Worm (Caenorhabditis elegans): ENCODE results near the gene slc-25A21.

Gene slc-25A21

ce11 chrX:16202229-16202628 is 12.6 kb downstream of the slc-25A21 start (continued):
- TF ChIP-seq bed-1 (GFP tag; IDR thresholded peaks at IDR 0.05) (no peak), somi-1 (GFP tag; optimal IDR thresholded peaks at IDR 0.05) (no peak), let-526 (GFP tag; IDR thresholded peaks at IDR 0.05) (no peak), F39B2.1 (GFP tag; IDR thresholded peaks at IDR 0.05) (no peak), Y67H2A.10 (GFP tag; conservative IDR thresholded peaks at IDR 0.05) (no peak), B0035.1 (tag; optimal IDR thresholded peaks at IDR 0.05) (no peak), ZK185.1 (tag; optimal IDR thresholded peaks at IDR 0.05; ENCODE audit: poor library complexity, severe bottlenecking) (peak; percentile 34), lag-1 (GFP tag; IDR thresholded peaks at IDR 0.05) (no peak), aptf-2 (GFP tag; conservative IDR thresholded peaks at IDR 0.05) (no peak), sea-2 (GFP tag; IDR thresholded peaks at IDR 0.05) (no peak)

ce11 chrX:16204310-16204709 is 14.7 kb downstream of the slc-25A21 start:
- TF ChIP-seq F39B2.1 (GFP tag; IDR thresholded peaks at IDR 0.05) (no peak), snpc-4 (GFP tag; optimal IDR thresholded peaks at IDR 0.05) (no peak), snpc-4 (tag; optimal IDR thresholded peaks at IDR 0.05) (peak in 1 of 4 experiments; percentile 27), B0035.1 (tag; optimal IDR thresholded peaks at IDR 0.05) (no peak), gei-17 (GFP tag; optimal IDR thresholded peaks at IDR 0.05) (no peak), egrh-3 (GFP tag; IDR thresholded peaks at IDR 0.05) (peak; percentile 39; the same call in 1 of the 2 replicates), zfh-2 (GFP tag; conservative IDR thresholded peaks at IDR 0.05) (peak; percentile 68), F52B5.7 (tag; optimal IDR thresholded peaks at IDR 0.05) (no peak)

ce11 chrX:16205880-16206279 is 16.2 kb downstream of the slc-25A21 start:
- TF ChIP-seq rcor-1 (GFP tag; IDR thresholded peaks at IDR 0.05) = 0 out of 2 replicates have a peak, but pooled peaks have one; percentile 30
- TF ChIP-seq lin-40 (tag; optimal IDR thresholded peaks at IDR 0.05) = peak; percentile 94
- peak; percentile 58 for TF ChIP-seq repo-1 (tag; optimal IDR thresholded peaks at IDR 0.05)
- TF ChIP-seq let-607 (tag; optimal IDR thresholded peaks at IDR 0.05) = peak in 1 of 2 experiments; percentile 32
- peak; percentile 54 for TF ChIP-seq B0261.1 (tag; optimal IDR thresholded peaks at IDR 0.05)
- TF ChIP-seq sdz-38 (tag; optimal IDR thresholded peaks at IDR 0.05) = no peak
- TF ChIP-seq cebp-1 (GFP tag; IDR thresholded peaks at IDR 0.05) = no peak
- peak; percentile 77 for TF ChIP-seq cebp-1 (tag; optimal IDR thresholded peaks at IDR 0.05)
- TF ChIP-seq dox-1 (GFP tag; IDR thresholded peaks at IDR 0.05) = peak; percentile 88
- TF ChIP-seq madf-10 (tag; optimal IDR thresholded peaks at IDR 0.05) = peak; percentile 70
- TF ChIP-seq madf-8 (GFP tag; conservative IDR thresholded peaks at IDR 0.05) = no peak
- no peak for TF ChIP-seq lin-26 (GFP tag; IDR thresholded peaks at IDR 0.05)
- TF ChIP-seq B0336.3 (GFP tag; IDR thresholded peaks at IDR 0.05) = peak; percentile 67
- TF ChIP-seq F22D6.2 (tag; optimal IDR thresholded peaks at IDR 0.05) = no peak
- peak; percentile 42 for TF ChIP-seq atf-7 (tag; optimal IDR thresholded peaks at IDR 0.05)
- peak; percentile 23 for TF ChIP-seq tlf-1 (GFP tag; optimal IDR thresholded peaks at IDR 0.05)
- peak; percentile 20 for TF ChIP-seq T07F8.4 (tag; optimal IDR thresholded peaks at IDR 0.05)
- TF ChIP-seq lin-54 (GFP tag; optimal IDR thresholded peaks at IDR 0.05) = peak; percentile 32
- peak; percentile 24 for TF ChIP-seq ceh-27 (GFP tag; optimal IDR thresholded peaks at IDR 0.05)
- TF ChIP-seq nhr-80 (tag; optimal IDR thresholded peaks at IDR 0.05) = peak; percentile 80
- no peak for TF ChIP-seq pha-4 (tag; optimal IDR thresholded peaks at IDR 0.05)
- peak; percentile 55 for TF ChIP-seq F23B12.7 (tag; optimal IDR thresholded peaks at IDR 0.05; ENCODE audit: insufficient read depth)
- TF ChIP-seq ZK185.1 (tag; optimal IDR thresholded peaks at IDR 0.05; ENCODE audit: poor library complexity, severe bottlenecking) = peak; percentile 63
- peak; percentile 50 for TF ChIP-seq K12H6.12 (tag; optimal IDR thresholded peaks at IDR 0.05)
- no peak for TF ChIP-seq F39B2.1 (GFP tag; IDR thresholded peaks at IDR 0.05)
- TF ChIP-seq snpc-4 (GFP tag; optimal IDR thresholded peaks at IDR 0.05) = no peak
- peak in 3 of 4 experiments; percentile 26 to 73 (median 70) for TF ChIP-seq snpc-4 (tag; optimal IDR thresholded peaks at IDR 0.05)
- TF ChIP-seq nhr-120 (GFP tag; IDR thresholded peaks at IDR 0.05) = no peak
- peak; percentile 70 for TF ChIP-seq ztf-26 (tag; optimal IDR thresholded peaks at IDR 0.05)
- TF ChIP-seq efl-1 (GFP tag; optimal IDR thresholded peaks at IDR 0.05) = no peak
- TF ChIP-seq mel-28 (tag; optimal IDR thresholded peaks at IDR 0.05; ENCODE audit: borderline replicate concordance) = no peak
- peak; percentile 40 for TF ChIP-seq hmg-1.2 (GFP tag; IDR thresholded peaks at IDR 0.05)
- peak; percentile 93 for TF ChIP-seq gei-17 (GFP tag; optimal IDR thresholded peaks at IDR 0.05)
- TF ChIP-seq lin-35 (GFP tag; optimal IDR thresholded peaks at IDR 0.05) = peak in 1 of 3 experiments; percentile 60
